Fruit fly (Drosophila melanogaster) whole organism, adult: ENCODE results near the gene Dbp21E2.

Experiments used
- CG11617 ChIP-seq: fragments of 200-800 bp; sonication (Bioruptor generic); optimal IDR thresholded peaks from 2 replicates; lab custom pipeline; 2017; ENCODE audit warnings: mild to moderate bottlenecking, missing biosample characterization, missing genetic modification reagents, missing genetic modification characterization
- CG12768 ChIP-seq: fragments of 200-800 bp; sonication (Bioruptor generic); optimal IDR thresholded peaks from 2 replicates; lab custom pipeline; 2017; ENCODE audit warnings: missing biosample characterization, missing genetic modification characterization, mild to moderate bottlenecking, moderate library complexity, missing genetic modification reagents
- CG14711 ChIP-seq: fragments of 200-800 bp; sonication (Bioruptor generic); optimal IDR thresholded peaks from 2 replicates; lab custom pipeline; 2018; ENCODE audit warnings: missing biosample characterization, mild to moderate bottlenecking, missing genetic modification characterization, moderate library complexity
- CG1620 ChIP-seq: fragments of 200-800 bp; sonication (Bioruptor generic); optimal IDR thresholded peaks from 2 replicates; lab custom pipeline; 2016; ENCODE audit warnings: missing biosample characterization, missing genetic modification characterization
- CG33017 ChIP-seq: fragments of 200-800 bp; sonication (Bioruptor generic); optimal IDR thresholded peaks from 2 replicates; lab custom pipeline; 2018; ENCODE audit warnings: missing biosample characterization, mild to moderate bottlenecking, missing genetic modification characterization, moderate library complexity
- CG5204 ChIP-seq: fragments of 200-800 bp; sonication (Bioruptor generic); optimal IDR thresholded peaks from 2 replicates; lab custom pipeline; 2016; ENCODE audit warnings: missing biosample characterization, missing genetic modification characterization
- CG7045 ChIP-seq: fragments of 200-800 bp; sonication (Bioruptor generic); optimal IDR thresholded peaks from 2 replicates; lab custom pipeline; 2017; ENCODE audit warnings: missing biosample characterization, mild to moderate bottlenecking, missing genetic modification characterization
- CG7101 ChIP-seq: fragments of 200-800 bp; sonication (Bioruptor generic); optimal IDR thresholded peaks from 2 replicates; lab custom pipeline; 2018; ENCODE audit warnings: missing biosample characterization, mild to moderate bottlenecking, missing genetic modification characterization, moderate library complexity
- Clk ChIP-seq: fragments of 200-800 bp; sonication (Bioruptor generic); optimal IDR thresholded peaks from 2 replicates; lab custom pipeline; 2017; ENCODE audit warnings: missing biosample characterization, missing genetic modification characterization
- Crg-1 ChIP-seq: fragments of 200-800 bp; sonication (Bioruptor generic); optimal IDR thresholded peaks from 2 replicates; lab custom pipeline; 2016; ENCODE audit warnings: missing biosample characterization, missing genetic modification characterization
- Hr96 ChIP-seq: fragments of 200-800 bp; sonication (Bioruptor generic); optimal IDR thresholded peaks from 2 replicates; lab custom pipeline; 2016; ENCODE audit warnings: missing biosample characterization, missing genetic modification characterization
- Mnt ChIP-seq: fragments of 200-800 bp; sonication (Bioruptor generic); optimal IDR thresholded peaks from 2 replicates; lab custom pipeline; 2016; ENCODE audit warnings: missing biosample characterization, mild to moderate bottlenecking, missing genetic modification characterization
- bab1 ChIP-seq: fragments of 200-800 bp; sonication (Bioruptor generic); optimal IDR thresholded peaks from 3 replicates; lab custom pipeline; 2019; ENCODE audit warnings: missing biosample characterization, mild to moderate bottlenecking, missing genetic modification characterization, moderate library complexity
- cic ChIP-seq: fragments of 200-800 bp; sonication (Bioruptor generic); optimal IDR thresholded peaks from 2 replicates; lab custom pipeline; 2017; ENCODE audit warnings: missing biosample characterization, mild to moderate bottlenecking, missing genetic modification characterization, moderate library complexity
- cnc ChIP-seq, 2 experiments: fragments of >200 bp; optimal IDR thresholded peaks; 2 replicates each; lab custom pipeline; 2017
- kay ChIP-seq: fragments of 200-800 bp; sonication (Bioruptor generic); peaks from one replicate; lab custom pipeline; 2016; ENCODE audit warnings: missing biosample characterization, missing genetic modification characterization, borderline replicate concordance
- ovo ChIP-seq: fragments of 200-800 bp; sonication (Bioruptor generic); optimal IDR thresholded peaks from 2 replicates; lab custom pipeline; 2016; ENCODE audit warnings: missing biosample characterization, missing genetic modification characterization
- pad ChIP-seq: fragments of 200-800 bp; sonication (Bioruptor generic); optimal IDR thresholded peaks from 3 replicates; lab custom pipeline; 2017; ENCODE audit warnings: missing biosample characterization, missing genetic modification characterization, mild to moderate bottlenecking, moderate library complexity, missing genetic modification reagents
- tj ChIP-seq: fragments of 200-800 bp; sonication (Bioruptor generic); optimal IDR thresholded peaks from 3 replicates; lab custom pipeline; 2017; ENCODE audit warnings: missing biosample characterization, mild to moderate bottlenecking, missing genetic modification characterization, moderate library complexity
- toe ChIP-seq: fragments of 200-800 bp; sonication (Bioruptor generic); optimal IDR thresholded peaks from 2 replicates; lab custom pipeline; 2016; ENCODE audit warnings: missing biosample characterization, missing genetic modification characterization

Gene Dbp21E2

dm6 chr2L:826388-826787, 15.0 kb downstream of the Dbp21E2 start:
- TF ChIP-seq Mnt (GFP tag; lab: Kevin White, UChicago), result no peak
- no peak for TF ChIP-seq CG7101 (tag; lab: Kevin White, UChicago)
- TF ChIP-seq toe, result no peak
- TF ChIP-seq tj (GFP tag; lab: Kevin White, UChicago), result no peak
- TF ChIP-seq ovo (GFP tag; lab: Kevin White, UChicago), result no peak
- no peak for TF ChIP-seq pad (GFP tag; lab: Kevin White, UChicago)
- no peak for TF ChIP-seq Hr96 (GFP tag; lab: Kevin White, UChicago)
- TF ChIP-seq CG7045 (GFP tag; lab: Kevin White, UChicago), result no peak
- TF ChIP-seq CG12768 (GFP tag; lab: Kevin White, UChicago), result no peak
- no peak for TF ChIP-seq bab1
- TF ChIP-seq CG33017 (tag; lab: Kevin White, UChicago), result no peak
- TF ChIP-seq Clk (GFP tag; lab: Kevin White, UChicago), result no peak
- TF ChIP-seq Crg-1 (GFP tag; lab: Kevin White, UChicago), result no peak
- no peak for TF ChIP-seq kay
- no peak for TF ChIP-seq CG5204
- TF ChIP-seq cic (GFP tag; lab: Kevin White, UChicago), result no peak
- no peak for TF ChIP-seq CG11617
- no peak for TF ChIP-seq cnc (optimal IDR thresholded peaks at IDR 0.05; lab: Kevin White, UChicago)

DNA sequence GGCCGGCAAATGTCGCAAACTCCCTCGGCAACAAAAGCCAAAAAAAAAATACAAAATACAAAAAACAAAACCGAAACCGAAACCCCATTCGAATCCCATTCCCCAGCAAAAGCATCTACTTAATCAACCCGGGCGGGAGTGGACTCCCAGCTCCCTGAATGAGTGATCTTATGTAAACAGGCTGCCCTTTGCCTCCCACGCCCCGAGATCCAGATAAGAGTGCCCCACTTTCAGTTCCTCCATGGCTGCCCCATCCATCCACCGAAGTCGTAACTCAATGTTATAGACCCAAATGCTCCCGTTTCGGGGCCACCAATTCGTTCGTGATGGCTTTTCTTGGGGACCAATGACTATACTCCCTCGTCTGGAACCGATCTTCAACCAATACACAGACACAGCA, 15.7 kb downstream of the Dbp21E2 start:
- no peak for TF ChIP-seq CG7045 (GFP tag; lab: Kevin White, UChicago)
- TF ChIP-seq kay, result no peak
- TF ChIP-seq cnc (optimal IDR thresholded peaks at IDR 0.05; lab: Kevin White, UChicago), result no peak
- no peak for TF ChIP-seq Crg-1 (GFP tag; lab: Kevin White, UChicago)
- no peak for TF ChIP-seq CG12768 (GFP tag; lab: Kevin White, UChicago)

DNA sequence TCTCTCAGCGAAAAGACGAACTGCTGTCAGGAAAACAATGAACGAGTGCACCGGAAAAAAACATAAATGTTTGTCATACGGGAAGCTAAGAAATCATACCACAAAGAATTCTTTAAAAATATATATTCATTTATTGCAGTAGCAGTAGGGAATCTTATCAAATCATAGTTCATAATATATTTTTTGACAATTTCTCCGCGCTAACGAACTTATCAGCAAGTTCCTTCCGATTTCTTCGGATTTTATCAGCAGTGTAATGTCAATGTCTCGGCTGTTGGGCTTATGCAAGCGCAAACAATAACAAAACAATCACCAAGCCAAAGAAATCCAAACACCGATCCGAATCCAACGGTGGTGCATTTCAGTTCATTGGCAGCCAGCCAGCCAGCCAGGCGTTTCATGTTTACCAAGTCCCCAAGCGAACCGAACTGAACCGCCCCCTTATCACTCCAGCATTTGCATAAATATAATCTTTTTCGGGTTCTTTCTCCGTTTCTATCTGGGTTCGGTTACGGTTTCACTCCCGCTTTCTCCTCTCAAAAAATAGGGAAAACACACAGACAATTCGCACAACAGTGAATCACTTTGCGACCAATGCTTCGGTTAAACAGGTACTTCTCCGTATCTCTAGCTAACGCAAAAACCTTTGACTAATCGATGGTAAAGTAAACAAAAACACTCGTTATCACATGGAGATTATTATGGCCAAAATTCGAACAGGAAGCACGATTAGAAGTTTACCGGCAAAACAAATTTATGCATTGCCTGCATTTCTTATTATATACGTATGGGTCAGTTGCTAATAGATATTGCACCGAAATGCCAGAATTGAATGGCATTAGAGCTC, 16.4 kb downstream of the Dbp21E2 start:
- TF ChIP-seq cic (GFP tag; lab: Kevin White, UChicago) (peak; percentile 41), CG7101 (tag; lab: Kevin White, UChicago) (no peak)

DNA sequence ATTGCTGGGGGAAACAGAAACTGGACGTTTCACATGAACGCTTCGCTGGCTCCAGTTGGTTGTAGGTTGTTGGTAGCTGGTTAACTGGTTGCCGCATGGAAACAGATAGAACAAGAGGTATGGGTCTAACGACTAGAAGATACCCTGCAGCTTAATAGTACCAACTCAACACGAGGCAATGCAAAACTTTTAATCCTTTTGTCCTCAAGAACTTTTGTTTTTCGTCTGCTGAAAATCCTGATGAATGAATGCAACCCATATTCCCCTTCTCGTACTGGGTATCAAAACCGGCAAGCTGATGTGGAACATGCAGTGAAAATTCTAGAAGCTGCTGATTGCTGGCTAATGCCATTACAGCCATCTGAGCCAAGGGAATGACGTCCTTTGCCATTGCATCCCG, 26.6 kb downstream of the Dbp21E2 start:
- TF ChIP-seq CG33017 (tag; lab: Kevin White, UChicago) (no peak), bab1 (no peak), Mnt (GFP tag; lab: Kevin White, UChicago) (no peak)

DNA sequence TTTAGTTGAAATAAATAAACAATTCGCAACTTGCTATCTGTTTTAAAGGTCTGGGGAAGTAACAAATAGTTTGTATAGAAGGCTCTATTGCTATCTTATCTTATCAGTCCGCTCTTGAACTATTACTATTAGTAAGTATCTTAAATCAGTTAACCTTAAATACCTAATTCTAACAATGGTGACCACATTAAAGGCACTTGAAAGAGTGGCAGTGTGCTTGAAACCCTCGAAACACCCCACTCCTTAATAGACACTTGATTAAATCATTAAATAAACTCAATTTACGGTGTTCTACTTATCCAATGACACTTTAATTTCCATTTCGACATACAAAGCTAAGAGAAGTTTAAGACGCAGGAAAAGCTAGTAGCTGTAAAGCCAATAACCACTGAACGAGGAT, 27.4 kb downstream of the Dbp21E2 start:
- TF ChIP-seq CG12768 (GFP tag; lab: Kevin White, UChicago) (no peak), cic (GFP tag; lab: Kevin White, UChicago) (peak; percentile 5)

dm6 chr2L:840022-840421, 28.6 kb downstream of the Dbp21E2 start:
- peak; percentile 19 for TF ChIP-seq CG7045 (GFP tag; lab: Kevin White, UChicago)
- no peak for TF ChIP-seq CG1620
- no peak for TF ChIP-seq cic (GFP tag; lab: Kevin White, UChicago)
- peak; percentile 25 for TF ChIP-seq CG12768 (GFP tag; lab: Kevin White, UChicago)
- peak; percentile 19 for TF ChIP-seq ovo (GFP tag; lab: Kevin White, UChicago)
- TF ChIP-seq cnc (optimal IDR thresholded peaks at IDR 0.05; lab: Kevin White, UChicago), result no peak
- TF ChIP-seq Crg-1 (GFP tag; lab: Kevin White, UChicago), result no peak
- no peak for TF ChIP-seq kay

DNA sequence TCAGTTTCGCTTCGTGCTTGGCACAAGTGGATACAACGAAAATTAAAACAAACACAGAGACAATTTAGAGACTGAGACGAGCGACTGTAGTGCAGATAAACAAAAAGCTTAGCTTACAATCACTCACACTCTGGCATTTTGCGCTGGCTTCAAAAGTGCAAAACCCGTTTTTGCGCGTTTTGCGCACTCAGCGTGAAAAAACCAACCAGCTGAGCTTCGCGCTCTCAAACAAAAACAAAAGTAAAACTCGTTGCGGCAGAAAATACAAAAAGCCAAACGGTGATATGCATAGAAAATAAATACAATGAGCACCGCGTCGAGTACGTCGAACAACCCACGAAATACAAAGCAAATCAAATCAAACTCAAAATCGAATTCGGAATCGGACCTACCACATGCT, 29.3 kb downstream of the Dbp21E2 start:
- TF ChIP-seq ovo (GFP tag; lab: Kevin White, UChicago), result no peak
- peak; percentile 10 for TF ChIP-seq bab1
- peak; percentile 95 for TF ChIP-seq kay
- no peak for TF ChIP-seq cnc (optimal IDR thresholded peaks at IDR 0.05; lab: Kevin White, UChicago)
- peak; percentile 98 for TF ChIP-seq tj (GFP tag; lab: Kevin White, UChicago)
- TF ChIP-seq cic (GFP tag; lab: Kevin White, UChicago), result peak; percentile 63
- peak; percentile 39 for TF ChIP-seq CG12768 (GFP tag; lab: Kevin White, UChicago)

DNA sequence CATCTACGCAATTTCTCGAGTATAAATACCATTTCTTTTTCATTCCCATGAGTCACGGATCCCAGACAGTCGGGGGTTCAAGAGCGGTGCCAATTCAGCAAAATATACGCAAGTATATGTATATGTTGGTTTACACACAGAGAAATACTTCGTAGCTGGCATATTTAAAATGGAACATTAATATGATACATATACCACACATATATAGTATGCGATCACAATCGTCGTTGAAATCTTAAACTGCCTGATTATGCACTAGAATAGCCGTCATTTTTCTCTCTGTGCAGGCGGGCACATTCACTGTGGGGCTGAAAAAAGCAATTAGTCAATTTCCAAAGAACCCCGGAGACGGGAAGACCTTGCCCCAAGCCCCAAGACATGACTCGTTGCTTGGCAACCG, 30.3 kb downstream of the Dbp21E2 start:
- peak; percentile 72 for TF ChIP-seq CG7101 (tag; lab: Kevin White, UChicago)
- peak; percentile 98 for TF ChIP-seq tj (GFP tag; lab: Kevin White, UChicago)
- TF ChIP-seq CG12768 (GFP tag; lab: Kevin White, UChicago), result peak; percentile 81
- TF ChIP-seq CG1620, result peak; percentile 50
- TF ChIP-seq CG5204, result no peak
- no peak for TF ChIP-seq Mnt (GFP tag; lab: Kevin White, UChicago)
- TF ChIP-seq Hr96 (GFP tag; lab: Kevin White, UChicago), result peak; percentile 66
- no peak for TF ChIP-seq cnc (optimal IDR thresholded peaks at IDR 0.05; lab: Kevin White, UChicago)
- TF ChIP-seq CG14711 (tag; lab: Kevin White, UChicago), result peak; percentile 78
- TF ChIP-seq ovo (GFP tag; lab: Kevin White, UChicago), result no peak
- TF ChIP-seq CG11617, result peak; percentile 49
- peak; percentile 82 for TF ChIP-seq CG7045 (GFP tag; lab: Kevin White, UChicago)
- peak; percentile 54 for TF ChIP-seq CG33017 (tag; lab: Kevin White, UChicago)
- TF ChIP-seq pad (GFP tag; lab: Kevin White, UChicago), result peak; percentile 64
- peak; percentile 18 for TF ChIP-seq toe
- no peak for TF ChIP-seq kay
- TF ChIP-seq cic (GFP tag; lab: Kevin White, UChicago), result no peak
- TF ChIP-seq Crg-1 (GFP tag; lab: Kevin White, UChicago), result no peak
- TF ChIP-seq bab1, result peak; percentile 93
- peak; percentile 13 for TF ChIP-seq Clk (GFP tag; lab: Kevin White, UChicago)
